Fruit fly (Drosophila melanogaster): ENCODE measurements around the gene CG11537.

Gene CG11537

DNA sequence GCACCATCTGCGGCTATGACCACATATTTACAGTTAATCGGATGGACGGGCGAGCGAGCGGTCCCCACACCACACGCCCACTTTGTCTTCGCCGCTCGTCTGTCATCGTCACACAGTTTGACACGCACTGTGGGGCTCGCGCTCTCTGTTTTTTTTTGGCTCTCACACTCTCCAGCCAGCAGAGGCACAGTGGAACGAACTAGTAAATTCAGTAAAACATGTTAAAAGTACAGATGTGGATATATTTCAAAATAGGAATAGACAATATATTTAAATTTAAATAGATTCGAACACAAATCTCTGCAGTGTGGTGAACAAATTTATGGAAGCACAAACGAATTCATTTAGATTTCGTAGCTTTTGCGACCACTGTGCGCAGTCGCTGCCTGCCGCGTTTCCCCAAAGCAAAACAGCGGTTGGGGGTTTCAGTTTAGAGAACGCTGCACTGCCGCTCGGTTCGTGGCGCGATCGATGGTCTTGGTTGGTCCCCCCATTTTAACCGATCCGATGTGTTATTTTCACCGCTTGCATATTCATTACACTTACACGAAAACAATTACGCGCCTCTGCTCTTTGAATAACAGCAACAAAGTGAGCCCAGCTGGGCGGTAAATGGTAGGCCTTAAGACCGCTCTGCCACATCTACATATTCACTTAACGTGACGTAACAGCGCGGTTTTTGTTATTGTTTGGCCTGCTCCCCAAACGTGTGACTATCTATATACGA is 61.9 kb downstream of the CG11537 start (continued):
- TF ChIP-seq Ets21C (GFP tag; optimal IDR thresholded peaks at IDR 0.05): peak; percentile 98
- peak; percentile 99 for TF ChIP-seq Sox14 (GFP tag; optimal IDR thresholded peaks at IDR 0.05)
- peak; percentile 97 for TF ChIP-seq dac (GFP tag; optimal IDR thresholded peaks at IDR 0.05)
- TF ChIP-seq Sox15 (GFP tag; optimal IDR thresholded peaks at IDR 0.05): peak; percentile 97
- TF ChIP-seq cyc (GFP tag; optimal IDR thresholded peaks at IDR 0.05): peak; percentile 98
- peak; percentile 99 for TF ChIP-seq acj6 (GFP tag; optimal IDR thresholded peaks at IDR 0.05)
- peak; percentile 99 for TF ChIP-seq lz (GFP tag; optimal IDR thresholded peaks at IDR 0.05)
- peak; percentile 95 for TF ChIP-seq fd59A (GFP tag; optimal IDR thresholded peaks at IDR 0.05)
- TF ChIP-seq CG6854 (GFP tag; optimal IDR thresholded peaks at IDR 0.05): peak; percentile 99
- TF ChIP-seq Hr38 (GFP tag; optimal IDR thresholded peaks at IDR 0.05): peak; percentile 40

DNA sequence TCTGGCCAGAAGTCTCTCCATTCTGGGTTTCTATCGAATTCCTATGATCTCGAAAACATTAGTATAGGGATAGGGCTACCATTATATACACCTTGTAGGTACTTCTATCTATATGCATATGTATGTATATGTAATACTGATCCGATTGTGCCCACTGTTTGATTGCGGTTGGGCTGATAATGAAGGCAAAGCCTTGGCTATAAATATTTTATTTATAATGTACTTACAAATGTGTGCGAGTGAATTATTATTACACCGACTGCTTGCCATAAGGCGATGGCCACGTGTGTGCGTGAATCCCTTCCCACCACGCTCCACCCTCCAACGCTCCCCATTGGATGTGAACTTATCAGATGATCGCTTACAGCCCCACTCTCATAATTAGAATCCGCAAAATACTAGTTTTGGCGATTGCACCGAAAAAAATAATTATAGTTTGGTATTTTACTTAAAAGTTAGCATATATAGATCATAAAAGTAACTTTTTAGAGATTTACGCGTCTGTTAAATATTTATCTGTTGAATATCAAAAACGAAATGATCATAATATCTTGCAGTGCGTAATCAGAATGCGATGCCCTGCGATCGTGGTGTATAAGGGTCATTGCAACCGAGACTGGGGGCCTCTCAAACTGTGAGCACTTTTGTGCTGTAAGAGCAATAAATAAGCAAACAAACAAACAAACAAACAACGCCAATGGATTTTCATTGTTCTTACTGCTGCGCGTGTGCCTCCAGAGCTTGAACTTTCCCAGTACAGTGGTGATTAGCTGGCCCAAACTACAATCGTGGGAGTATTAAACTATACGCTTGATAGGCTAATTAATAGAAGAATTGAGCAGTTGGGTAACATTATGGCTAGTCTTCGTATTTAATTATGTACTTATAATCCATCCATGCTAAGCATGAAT is 62.9 kb downstream of the CG11537 start:
- TF ChIP-seq dac (GFP tag; optimal IDR thresholded peaks at IDR 0.05): no peak
- TF ChIP-seq eg (GFP tag; IDR thresholded peaks at IDR 0.05): peak; percentile 68; the same call in 2 of the 3 replicates
- no peak for TF ChIP-seq Sox102F (GFP tag; optimal IDR thresholded peaks at IDR 0.05)
- peak; percentile 51 for TF ChIP-seq Sox15 (GFP tag; optimal IDR thresholded peaks at IDR 0.05)
- TF ChIP-seq Hr4 (GFP tag; optimal IDR thresholded peaks at IDR 0.05): no peak
- TF ChIP-seq fd59A (GFP tag; optimal IDR thresholded peaks at IDR 0.05): peak; percentile 19
- TF ChIP-seq Eip78C (GFP tag): peak; percentile 75
- peak; percentile 25 for TF ChIP-seq CG31627 (GFP tag; optimal IDR thresholded peaks at IDR 0.05)
- no peak for TF ChIP-seq CG3919 (GFP tag; optimal IDR thresholded peaks at IDR 0.05)
- peak; percentile 17 for TF ChIP-seq fkh (GFP tag; optimal IDR thresholded peaks at IDR 0.05)
- TF ChIP-seq CG3032 (tag; optimal IDR thresholded peaks at IDR 0.05): peak; percentile 26
- TF ChIP-seq CG11294 (GFP tag; IDR thresholded peaks at IDR 0.05): no peak; the same call in 1 of the 2 replicates
- peak; percentile 24 for TF ChIP-seq CG10669 (GFP tag; optimal IDR thresholded peaks at IDR 0.05)
- TF ChIP-seq Gug (GFP tag; IDR thresholded peaks at IDR 0.05): peak; percentile 33
- TF ChIP-seq CG8632 (GFP tag; optimal IDR thresholded peaks at IDR 0.05): no peak
- TF ChIP-seq OdsH (GFP tag; optimal IDR thresholded peaks at IDR 0.05): peak; percentile 3
- TF ChIP-seq lz (GFP tag; optimal IDR thresholded peaks at IDR 0.05): no peak
- TF ChIP-seq cyc (GFP tag; optimal IDR thresholded peaks at IDR 0.05): peak; percentile 30
- no peak for TF ChIP-seq CG6854 (GFP tag; optimal IDR thresholded peaks at IDR 0.05)
- TF ChIP-seq svp (GFP tag): peak; percentile 91
- TF ChIP-seq spab (GFP tag; optimal IDR thresholded peaks at IDR 0.05): no peak
- peak; percentile 3 for TF ChIP-seq acj6 (GFP tag; optimal IDR thresholded peaks at IDR 0.05)
- TF ChIP-seq CG11762 (GFP tag; optimal IDR thresholded peaks at IDR 0.05; ENCODE audit: insufficient read depth): no peak
- no peak for TF ChIP-seq CG8119 (GFP tag; IDR thresholded peaks at IDR 0.05)
- TF ChIP-seq Sox14 (GFP tag; optimal IDR thresholded peaks at IDR 0.05): peak; percentile 57
- peak; percentile 59 for TF ChIP-seq Hr39 (GFP tag; optimal IDR thresholded peaks at IDR 0.05)
- TF ChIP-seq pdm3 (GFP tag; optimal IDR thresholded peaks at IDR 0.05): peak; percentile 39
- 0 out of 2 replicates have a peak, but pooled peaks have one; percentile 13 for TF ChIP-seq CG15336 (GFP tag; IDR thresholded peaks at IDR 0.05)
- peak; percentile 39 for TF ChIP-seq CG11902 (GFP tag; optimal IDR thresholded peaks at IDR 0.05)

DNA sequence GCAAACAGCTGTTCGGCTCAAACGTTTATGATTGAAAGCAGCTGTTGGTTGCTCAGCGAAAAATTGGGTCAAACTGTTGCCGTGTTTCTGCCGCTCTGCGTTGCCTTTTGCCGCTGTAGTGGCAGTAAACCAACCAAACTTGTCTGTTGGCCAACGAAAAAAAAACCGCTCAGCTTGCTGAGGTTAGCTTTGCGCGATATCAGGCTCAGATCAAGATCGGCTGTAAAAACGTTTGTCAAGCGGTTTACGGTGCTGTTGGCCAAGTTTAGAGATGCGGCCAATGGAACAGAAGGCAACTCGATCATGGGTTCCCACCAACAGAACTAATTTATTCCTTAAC is 64.1 kb downstream of the CG11537 start:
- TF ChIP-seq Smox (GFP tag; optimal IDR thresholded peaks at IDR 0.05) (no peak), vri (GFP tag; optimal IDR thresholded peaks at IDR 0.05) (no peak), Ets96B (tag; optimal IDR thresholded peaks at IDR 0.05) (no peak), CG8119 (GFP tag; IDR thresholded peaks at IDR 0.05) (no peak)

Data from whole organism, prepupa.